Fruit fly (Drosophila melanogaster) whole organism: ENCODE data around the gene nrv2.

Experiments used
- CG8478 ChIP-seq: fragments of >200 bp; optimal IDR thresholded peaks from 2 replicates; lab custom pipeline; 2018; ENCODE audit warnings: inconsistent platforms
- pan ChIP-seq: fragments of >200 bp; optimal IDR thresholded peaks from 2 replicates; lab custom pipeline; 2017

dm6 chr2L:6798762-6799246 is at the start of gene nrv2, which contains the start of gene CG43610:
- TF ChIP-seq CG8478 (lab: Kevin White, UChicago) (no peak), pan (lab: Kevin White, UChicago) (no peak)
